Worm (Caenorhabditis elegans) whole organism, L4/young adult: Measurements from ENCODE around the gene cdh-8.

Source experiments
- W03F9.2 ChIP-seq: fragments of 150-350 bp; optimal IDR thresholded peaks from 2 replicates; lab custom pipeline; 2014; ENCODE audit warnings: missing biosample characterization, missing genetic modification characterization
- him-1 ChIP-seq: sonication (generic microtip); optimal IDR thresholded peaks from 2 replicates; lab custom pipeline; 2016; ENCODE audit warnings: missing genotype, missing genetic modification reagents, missing genetic modification characterization, missing compliant biosample characterization

DNA sequence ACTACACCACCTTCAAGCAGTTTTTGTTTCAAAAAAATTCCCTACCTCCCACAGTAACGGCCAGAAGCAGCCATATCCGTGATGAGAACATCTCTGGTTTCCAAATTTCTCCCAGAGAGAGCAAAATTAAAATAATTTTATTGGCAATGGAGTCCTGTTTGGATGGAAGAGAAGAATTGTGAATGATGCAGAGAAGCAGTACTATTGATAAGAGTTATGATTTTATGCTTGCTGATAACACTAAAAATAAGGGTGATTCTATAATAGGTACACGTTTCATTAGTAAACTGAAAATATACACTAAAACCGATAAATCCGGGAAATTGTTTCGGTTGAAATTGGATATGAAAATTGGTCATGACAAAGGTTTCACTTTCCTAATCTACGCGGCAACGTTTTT is 19.2 kb upstream of the cdh-8 start, which contains the start of gene dsc-4:
- TF ChIP-seq him-1 (tag; lab: Kevin White, UChicago) (no peak), W03F9.2 (tag; lab: Kevin White, UChicago) (no peak)
